Fruit fly (Drosophila melanogaster): Measurements from ENCODE around the gene CG32579.

CG32579 gene

dm6 chrX:16318858-16319557, 4.1 kb upstream of the CG32579 start (continued):
- TF ChIP-seq CG12104 (GFP tag; optimal IDR thresholded peaks at IDR 0.05) (no peak), ash1 (GFP tag; optimal IDR thresholded peaks at IDR 0.05) (no peak), CG4282 (GFP tag; optimal IDR thresholded peaks at IDR 0.05) (no peak), TFAM (GFP tag; optimal IDR thresholded peaks at IDR 0.05) (no peak), ranshi (GFP tag; IDR thresholded peaks at IDR 0.05) (no peak), emc (GFP tag; optimal IDR thresholded peaks at IDR 0.05) (no peak), Tbp (GFP tag; optimal IDR thresholded peaks at IDR 0.05) (no peak), sr (GFP tag; IDR thresholded peaks at IDR 0.05) (no peak), sc (optimal IDR thresholded peaks at IDR 0.05) (no peak), sc (GFP tag; optimal IDR thresholded peaks at IDR 0.05) (no peak), Atf6 (GFP tag; IDR thresholded peaks at IDR 0.05) (no peak), CG11504 (tag; optimal IDR thresholded peaks at IDR 0.05) (no peak), CG11560 (tag; IDR thresholded peaks at IDR 0.05) (no peak), ttk (GFP tag; IDR thresholded peaks at IDR 0.05) (no peak), twi (tag; optimal IDR thresholded peaks at IDR 0.05) (peak; percentile 78), CG17186 (GFP tag; optimal IDR thresholded peaks at IDR 0.05) (no peak), CG3281 (GFP tag; optimal IDR thresholded peaks at IDR 0.05) (no peak), chif (GFP tag; optimal IDR thresholded peaks at IDR 0.05) (no peak), jing (GFP tag; optimal IDR thresholded peaks at IDR 0.05) (no peak), CG31441 (GFP tag; IDR thresholded peaks at IDR 0.05) (no peak), zfh2 (GFP tag; optimal IDR thresholded peaks at IDR 0.05) (no peak), CG10366 (GFP tag; IDR thresholded peaks at IDR 0.05) (no peak), CG6765 (GFP tag; optimal IDR thresholded peaks at IDR 0.05) (no peak), so (GFP tag; IDR thresholded peaks at IDR 0.05) (no peak), shn (GFP tag; optimal IDR thresholded peaks at IDR 0.05) (no peak), zen2 (GFP tag; IDR thresholded peaks at IDR 0.05; ENCODE audit: partially characterized antibody) (no peak), tll (GFP tag; optimal IDR thresholded peaks at IDR 0.05) (no peak), CG6654 (GFP tag; optimal IDR thresholded peaks at IDR 0.05) (no peak), pum (GFP tag; optimal IDR thresholded peaks at IDR 0.05) (no peak), H15 (GFP tag; IDR thresholded peaks at IDR 0.05) (no peak), CG10979 (tag; optimal IDR thresholded peaks at IDR 0.05) (no peak), Trl (optimal IDR thresholded peaks at IDR 0.05) (no peak), Trl (GFP tag; optimal IDR thresholded peaks at IDR 0.05) (no peak), pan (optimal IDR thresholded peaks at IDR 0.05) (no peak), pan (GFP tag; optimal IDR thresholded peaks at IDR 0.05 in 1 of 2, IDR thresholded peaks at IDR 0.05 in 1 of 2) (no peak), CG11723 (GFP tag; optimal IDR thresholded peaks at IDR 0.05) (no peak), CG12744 (GFP tag; optimal IDR thresholded peaks at IDR 0.05) (no peak), CG1602 (GFP tag; optimal IDR thresholded peaks at IDR 0.05) (no peak), tx (GFP tag; optimal IDR thresholded peaks at IDR 0.05) (no peak), CG10431 (GFP tag; optimal IDR thresholded peaks at IDR 0.05) (no peak), CG13123 (GFP tag; optimal IDR thresholded peaks at IDR 0.05) (no peak), CG2875 (GFP tag; optimal IDR thresholded peaks at IDR 0.05) (no peak), phol (tag; optimal IDR thresholded peaks at IDR 0.05) (no peak), CG32767 (GFP tag; IDR thresholded peaks at IDR 0.05) (no peak), salm (tag; optimal IDR thresholded peaks at IDR 0.05) (no peak), dm (GFP tag; optimal IDR thresholded peaks at IDR 0.05) (peak; percentile 71), CG2116 (GFP tag; optimal IDR thresholded peaks at IDR 0.05) (no peak), CG3838 (GFP tag; optimal IDR thresholded peaks at IDR 0.05) (no peak), CHES-1-like (GFP tag; optimal IDR thresholded peaks at IDR 0.05) (no peak), ato (GFP tag; IDR thresholded peaks at IDR 0.05; ENCODE audit: partially characterized antibody) (no peak), YL-1 (GFP tag; optimal IDR thresholded peaks at IDR 0.05) (peak; percentile 22), CG18599 (GFP tag; optimal IDR thresholded peaks at IDR 0.05) (no peak)
